Fruit fly (Drosophila melanogaster): ENCODE measurements around the gene Gyc88E.

DNA sequence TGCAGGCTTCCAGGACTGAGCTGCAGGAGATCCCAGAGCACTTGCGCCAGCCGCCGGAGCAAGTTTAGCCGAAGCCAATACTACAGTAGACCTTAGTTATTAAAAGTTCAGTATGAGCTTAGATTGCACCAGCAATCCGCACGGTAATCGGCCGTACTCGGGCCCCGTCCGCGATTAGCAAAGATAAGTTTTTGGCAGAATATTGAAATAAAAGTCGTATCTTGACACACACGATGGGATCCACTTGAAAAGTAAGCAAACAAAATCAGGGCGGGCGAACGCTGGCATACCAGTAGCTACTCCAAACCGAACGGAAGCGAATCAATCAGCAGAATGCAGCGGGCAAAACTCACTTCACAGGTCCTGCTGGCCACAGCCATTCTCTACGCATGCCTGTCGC lies 80.1 kb downstream of the Gyc88E start, which contains the start of gene CG34316:
- TF ChIP-seq usp (GFP tag; optimal IDR thresholded peaks at IDR 0.05), result no peak
- TF ChIP-seq CG8478 (optimal IDR thresholded peaks at IDR 0.05), result no peak
- TF ChIP-seq EcR (GFP tag; optimal IDR thresholded peaks at IDR 0.05), result no peak
- no peak for TF ChIP-seq Dll (optimal IDR thresholded peaks at IDR 0.05)
